Worm (Caenorhabditis elegans) whole organism, L2 larva: ENCODE measurements around the gene C52E2.2.

Source experiments
- C34F6.9 ChIP-seq: fragments of 150-350 bp; optimal IDR thresholded peaks from 2 replicates; lab custom pipeline; 2014; ENCODE audit warnings: missing biosample characterization, missing genetic modification characterization
- F13H6.1 ChIP-seq: sonication (generic microtip); optimal IDR thresholded peaks from 2 replicates; lab custom pipeline; 2016; ENCODE audit warnings: missing genetic modification characterization, missing compliant biosample characterization
- R02D3.7 ChIP-seq: fragments of 150-350 bp; optimal IDR thresholded peaks from 2 replicates; lab custom pipeline; 2014; ENCODE audit warnings: missing biosample characterization, missing genetic modification characterization
- ZK546.5 ChIP-seq: sonication (generic microtip); optimal IDR thresholded peaks from 2 replicates; lab custom pipeline; 2017; ENCODE audit warnings: missing biosample characterization, missing genetic modification characterization
- aly-2 ChIP-seq: fragments of 150-350 bp; optimal IDR thresholded peaks from 2 replicates; lab custom pipeline; 2014; ENCODE audit warnings: missing biosample characterization, missing genetic modification characterization
- blmp-1 ChIP-seq: sonication (generic microtip); optimal IDR thresholded peaks from 2 replicates; lab custom pipeline; 2017; ENCODE audit warnings: missing genetic modification characterization, mild to moderate bottlenecking, missing compliant biosample characterization, antibody characterized with exemption, moderate library complexity; ENCODE audit not compliant: insufficient read depth
- ceh-16 ChIP-seq: fragments of 150-350 bp; optimal IDR thresholded peaks from 2 replicates; lab custom pipeline; 2014; ENCODE audit warnings: missing biosample characterization, missing genetic modification characterization
- crh-2 ChIP-seq: sonication (generic microtip); optimal IDR thresholded peaks from 2 replicates; lab custom pipeline; 2017; ENCODE audit warnings: missing biosample characterization, missing genetic modification characterization
- elt-1 ChIP-seq: fragments of 150-350 bp; optimal IDR thresholded peaks from 2 replicates; lab custom pipeline; 2014; ENCODE audit warnings: missing biosample characterization, missing genetic modification characterization
- elt-3 ChIP-seq: sonication (generic microtip); optimal IDR thresholded peaks from 2 replicates; lab custom pipeline; 2017; ENCODE audit warnings: missing biosample characterization, missing genetic modification characterization
- fos-1 ChIP-seq: fragments of 150-350 bp; optimal IDR thresholded peaks from 2 replicates; lab custom pipeline; 2014; ENCODE audit warnings: missing biosample characterization, missing genetic modification characterization
- gmeb-1 ChIP-seq: fragments of 150-350 bp; optimal IDR thresholded peaks from 2 replicates; lab custom pipeline; 2014; ENCODE audit warnings: missing biosample characterization, missing genetic modification characterization
- lin-13 ChIP-seq: fragments of 150-350 bp; optimal IDR thresholded peaks from 2 replicates; lab custom pipeline; 2014; ENCODE audit warnings: missing biosample characterization, missing genetic modification reagents, missing genetic modification characterization
- lin-39 ChIP-seq: fragments of 150-350 bp; optimal IDR thresholded peaks from 2 replicates; lab custom pipeline; 2014; ENCODE audit warnings: missing biosample characterization, missing genetic modification reagents, missing genetic modification characterization
- mab-5 ChIP-seq: fragments of 150-350 bp; optimal IDR thresholded peaks from 2 replicates; lab custom pipeline; 2014; ENCODE audit warnings: missing biosample characterization, missing genetic modification characterization
- mbf-1 ChIP-seq: sonication (generic microtip); optimal IDR thresholded peaks from 2 replicates; lab custom pipeline; 2017; ENCODE audit warnings: missing biosample characterization, missing genetic modification characterization
- mdl-1 ChIP-seq, 2 experiments: fragments of 150-350 bp in 1 of 2; sonication (generic microtip) in 1 of 2; optimal IDR thresholded peaks; 2 replicates each; lab custom pipeline; 2017; ENCODE audit warnings: missing biosample characterization in 2 of 2, missing genetic modification characterization in 2 of 2
- nhr-10 ChIP-seq: sonication (generic microtip); optimal IDR thresholded peaks from 2 replicates; lab custom pipeline; 2017; ENCODE audit warnings: missing biosample characterization, missing genetic modification characterization
- nhr-11 ChIP-seq: fragments of 150-350 bp; optimal IDR thresholded peaks from 2 replicates; lab custom pipeline; 2014; ENCODE audit warnings: missing biosample characterization, missing genetic modification characterization
- nhr-12 ChIP-seq: fragments of 150-350 bp; optimal IDR thresholded peaks from 2 replicates; lab custom pipeline; 2014; ENCODE audit warnings: missing biosample characterization, missing genetic modification characterization
- nhr-129 ChIP-seq: fragments of 150-350 bp; optimal IDR thresholded peaks from 2 replicates; lab custom pipeline; 2014; ENCODE audit warnings: missing biosample characterization, missing genetic modification characterization
- nhr-21 ChIP-seq: fragments of 150-350 bp; optimal IDR thresholded peaks from 2 replicates; lab custom pipeline; 2014; ENCODE audit warnings: missing biosample characterization, missing genetic modification characterization
- nhr-23 ChIP-seq: fragments of 150-350 bp; optimal IDR thresholded peaks from 2 replicates; lab custom pipeline; 2014; ENCODE audit warnings: missing biosample characterization, missing genetic modification reagents, missing genetic modification characterization
- nhr-237 ChIP-seq: fragments of 150-350 bp; optimal IDR thresholded peaks from 2 replicates; lab custom pipeline; 2014; ENCODE audit warnings: missing biosample characterization, missing genetic modification characterization
- nhr-25 ChIP-seq: fragments of 150-350 bp; sonication (generic microtip); optimal IDR thresholded peaks from 3 replicates; lab custom pipeline; 2014; ENCODE audit warnings: missing biosample characterization, missing genetic modification characterization
- nhr-6 ChIP-seq: fragments of 150-350 bp; optimal IDR thresholded peaks from 2 replicates; lab custom pipeline; 2014; ENCODE audit warnings: missing biosample characterization, missing genetic modification characterization
- nhr-77 ChIP-seq: fragments of 150-350 bp; optimal IDR thresholded peaks from 2 replicates; lab custom pipeline; 2014; ENCODE audit warnings: missing biosample characterization, missing genetic modification characterization
- skn-1 ChIP-seq: sonication (generic microtip); optimal IDR thresholded peaks from 2 replicates; lab custom pipeline; 2017; ENCODE audit warnings: missing biosample characterization, missing genetic modification characterization
- sma-9 ChIP-seq, 2 experiments: fragments of 150-350 bp in 1 of 2; sonication (generic microtip) in 1 of 2; optimal IDR thresholded peaks; 2 replicates each; lab custom pipeline; 2014 to 2016; ENCODE audit warnings: missing genetic modification characterization in 2 of 2, mild to moderate bottlenecking in 1 of 2, missing biosample characterization in 1 of 2, missing compliant biosample characterization in 1 of 2, missing genetic modification reagents in 1 of 2, moderate library complexity in 1 of 2
- snpc-4 ChIP-seq: fragments of 150-350 bp; optimal IDR thresholded peaks from 2 replicates; lab custom pipeline; 2014; ENCODE audit warnings: missing biosample characterization, missing genetic modification characterization
- unc-55 ChIP-seq: fragments of 150-350 bp; sonication (generic microtip); optimal IDR thresholded peaks from 3 replicates; lab custom pipeline; 2014; ENCODE audit warnings: missing biosample characterization, missing genetic modification reagents, missing genetic modification characterization
- unc-62 ChIP-seq: fragments of 150-350 bp; optimal IDR thresholded peaks from 2 replicates; lab custom pipeline; 2014; ENCODE audit warnings: missing biosample characterization, missing genetic modification reagents, missing genetic modification characterization
- zag-1 ChIP-seq: fragments of 150-350 bp; optimal IDR thresholded peaks from 2 replicates; lab custom pipeline; 2014; ENCODE audit warnings: missing biosample characterization, missing genetic modification characterization
- ztf-1 ChIP-seq: fragments of 200-800 bp; sonication (Bioruptor generic); conservative IDR thresholded peaks from 2 replicates; pipeline ENCODE4 v1.3.6; 2022; ENCODE audit warnings: missing genetic modification characterization, missing compliant biosample characterization
- ztf-11 ChIP-seq: sonication (generic microtip); optimal IDR thresholded peaks from 2 replicates; lab custom pipeline; 2017; ENCODE audit warnings: missing biosample characterization, missing genetic modification characterization

The C52E2.2 gene

DNA sequence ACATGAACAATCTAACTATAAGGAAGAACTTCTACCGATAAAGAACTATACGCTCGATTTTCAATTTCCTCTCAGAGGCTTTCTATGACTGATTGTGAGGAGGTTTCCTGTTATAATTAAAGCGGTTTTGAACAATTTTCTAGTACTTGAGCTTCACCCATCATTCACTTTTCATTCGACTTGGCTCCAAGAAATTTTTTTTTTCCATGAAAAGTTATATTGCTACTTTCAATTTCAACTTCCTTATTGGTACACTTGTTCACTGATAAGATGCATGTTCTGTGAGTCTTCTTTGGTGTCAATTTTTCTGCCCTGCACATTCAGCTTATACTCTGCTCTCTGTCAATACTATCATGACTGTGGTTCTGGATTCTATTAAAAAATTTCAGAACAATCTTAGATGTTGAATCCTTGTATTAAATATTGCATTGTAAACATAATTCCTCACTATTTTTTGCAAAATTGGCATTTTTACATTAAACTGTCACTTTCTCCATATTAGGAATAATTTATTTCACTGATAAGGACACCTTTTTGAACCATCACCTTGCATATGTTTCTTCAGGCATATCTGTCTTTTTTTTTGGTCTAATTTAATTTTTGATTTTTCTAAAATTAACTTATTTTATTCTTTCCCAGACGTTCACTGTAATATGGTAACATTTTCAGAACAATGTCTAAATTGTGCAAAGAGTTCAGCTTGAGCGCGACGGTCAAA, 18.4 kb downstream of the C52E2.2 start, which contains the start of gene math-10:
math-10 (plus strand) TSS at position 668 of the 718 bp plus-strand sequence.
- TF ChIP-seq fos-1 (tag; lab: Kevin White, UChicago) (peak; percentile 24), aly-2 (tag; lab: Kevin White, UChicago) (no peak), gmeb-1 (tag; lab: Kevin White, UChicago) (no peak), nhr-23 (tag; lab: Kevin White, UChicago) (no peak), crh-2 (peak; percentile 7), C34F6.9 (no peak), nhr-10 (tag; lab: Kevin White, UChicago) (no peak), elt-1 (no peak), nhr-12 (tag; lab: Kevin White, UChicago) (no peak), ztf-1 (GFP tag; lab: Robert Waterston, UW) (no peak), nhr-6 (tag; lab: Kevin White, UChicago) (no peak)

DNA sequence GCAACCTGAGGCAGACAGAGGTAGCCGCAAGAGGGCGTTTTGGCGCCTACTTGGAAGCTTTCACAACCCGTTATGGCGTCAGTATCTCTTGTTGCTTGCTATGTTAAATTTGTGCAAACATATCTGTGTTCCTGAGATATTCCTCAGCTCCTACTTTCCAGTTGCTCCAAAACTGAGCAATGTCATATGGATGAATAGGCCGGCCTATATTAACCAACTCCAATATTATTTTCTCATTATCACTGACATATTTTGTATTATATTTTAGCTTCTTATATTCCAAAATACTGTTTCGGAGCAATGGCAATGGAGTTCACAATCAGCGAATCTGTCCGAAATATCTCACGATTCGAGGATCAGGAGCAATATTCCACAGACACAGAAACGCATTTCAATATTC, 23.1 kb downstream of the C52E2.2 start, which contains the start of gene math-13:
math-13 (plus strand) TSS at position 301 of the 400 bp plus-strand sequence.
- TF ChIP-seq ztf-11 (tag; lab: Kevin White, UChicago) (no peak), nhr-77 (tag; lab: Kevin White, UChicago) (no peak)

- TF ChIP-seq F13H6.1 (tag; lab: Kevin White, UChicago): no peak
Observed at ce11 chrII:1878663-1879062, 26.1 kb downstream of the C52E2.2 start, which contains the start of gene math-16. math-16 (minus strand) TSS chrII:1878763.

ce11 chrII:1882705-1883104, 30.1 kb downstream of the C52E2.2 start, which contains the start of gene math-5:
math-5 (minus strand) TSS chrII:1882805.
- TF ChIP-seq nhr-11 (no peak), nhr-23 (tag; lab: Kevin White, UChicago) (no peak), ztf-1 (GFP tag; lab: Robert Waterston, UW) (no peak), skn-1 (tag; lab: Kevin White, UChicago) (no peak), mdl-1 (tag; optimal IDR thresholded peaks at IDR 0.05; lab: Kevin White, UChicago) (no peak), blmp-1 (tag; lab: Kevin White, UChicago) (no peak), lin-39 (tag; lab: Kevin White, UChicago) (no peak), ceh-16 (tag; lab: Kevin White, UChicago) (no peak), gmeb-1 (tag; lab: Kevin White, UChicago) (no peak), mab-5 (tag; lab: Kevin White, UChicago) (no peak), fos-1 (tag; lab: Kevin White, UChicago) (no peak), nhr-25 (tag; lab: Kevin White, UChicago) (no peak), ZK546.5 (no peak), nhr-129 (tag; lab: Kevin White, UChicago) (no peak), mbf-1 (tag; lab: Kevin White, UChicago) (no peak)

- TF ChIP-seq mbf-1 (tag; lab: Kevin White, UChicago) (no peak), nhr-21 (no peak), snpc-4 (tag; lab: Kevin White, UChicago) (no peak), unc-62 (GFP tag; lab: Kevin White, UChicago) (no peak), nhr-23 (tag; lab: Kevin White, UChicago) (no peak), elt-3 (no peak), R02D3.7 (tag; lab: Kevin White, UChicago) (no peak), skn-1 (tag; lab: Kevin White, UChicago) (no peak), fos-1 (tag; lab: Kevin White, UChicago) (no peak)
Observed at ce11 chrII:1884635-1885034, 32.0 kb downstream of the C52E2.2 start, which contains the start of gene math-6. math-6 (minus strand) TSS chrII:1884735.

DNA sequence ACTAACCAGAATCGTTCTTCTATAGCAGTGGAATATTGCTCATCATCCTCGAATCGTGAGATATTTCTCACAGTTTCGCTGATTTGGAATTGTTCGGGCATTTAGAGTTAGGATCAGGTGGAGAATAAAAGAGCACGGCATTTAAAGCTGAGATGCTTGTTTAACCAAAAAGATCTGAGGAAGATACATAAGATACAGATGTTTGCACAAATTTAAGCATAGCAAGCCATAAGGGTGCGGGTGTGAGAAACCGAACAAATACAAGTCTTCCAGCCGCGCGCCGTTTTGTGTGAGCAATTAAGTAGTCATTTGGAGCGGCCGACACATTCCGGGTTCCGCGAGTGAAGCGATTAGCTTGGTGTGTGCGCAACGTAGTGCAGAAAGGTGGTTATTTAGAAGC, 33.8 kb downstream of the C52E2.2 start, which contains the start of gene math-7:
math-7 (minus strand) TSS at position 101 of the 400 bp plus-strand sequence.
- no peak for TF ChIP-seq nhr-237 (tag; lab: Kevin White, UChicago)
- TF ChIP-seq ztf-11 (tag; lab: Kevin White, UChicago): no peak
- TF ChIP-seq R02D3.7 (tag; lab: Kevin White, UChicago): no peak
- no peak for TF ChIP-seq lin-13 (GFP tag; lab: Kevin White, UChicago)
- no peak for TF ChIP-seq zag-1 (tag; lab: Kevin White, UChicago)
- no peak for TF ChIP-seq sma-9 (GFP tag; optimal IDR thresholded peaks at IDR 0.05; lab: Kevin White, UChicago)
- TF ChIP-seq sma-9 (tag; optimal IDR thresholded peaks at IDR 0.05; lab: Kevin White, UChicago): no peak
- no peak for TF ChIP-seq unc-55
